Fruit fly (Drosophila melanogaster) whole organism, embryonic: Measurements from ENCODE around the gene CG7519.
A peak's percentile ranks its signal among the peaks of the same experiment; 100 is the strongest.

ENCODE experiments used
- Bdp1 ChIP-seq: fragments of 200-800 bp; sonication (Bioruptor generic); optimal IDR thresholded peaks from 3 replicates; lab custom pipeline; 2016; ENCODE audit warnings: missing biosample characterization, missing genetic modification characterization
- C15 ChIP-seq: fragments of 200-800 bp; sonication (Bioruptor generic); IDR thresholded peaks from 3 replicates; pipeline ENCODE4 v1.3.6; 2022; ENCODE audit warnings: missing biosample characterization, missing genetic modification characterization
- CG10431 ChIP-seq: fragments of 200-800 bp; sonication (Bioruptor generic); optimal IDR thresholded peaks from 3 replicates; lab custom pipeline; 2018; ENCODE audit warnings: missing biosample characterization, mild to moderate bottlenecking, missing genetic modification characterization
- CG10462 ChIP-seq: fragments of 200-800 bp; sonication (Bioruptor generic); optimal IDR thresholded peaks from 2 replicates; lab custom pipeline; 2016; ENCODE audit warnings: missing biosample characterization, missing genetic modification characterization
- CG14441 ChIP-seq: fragments of 200-800 bp; sonication (Bioruptor generic); IDR thresholded peaks from 2 replicates; pipeline ENCODE4 v1.3.6; 2022; ENCODE audit warnings: missing biosample characterization, missing genetic modification characterization
- CG14860 ChIP-seq: fragments of 200-800 bp; sonication (Bioruptor generic); IDR thresholded peaks from 3 replicates; pipeline ENCODE4 v1.3.6; 2022; ENCODE audit warnings: missing biosample characterization, missing genetic modification characterization; ENCODE audit not compliant: partially characterized antibody
- CG16863 ChIP-seq: fragments of 200-800 bp; sonication (Bioruptor generic); optimal IDR thresholded peaks from 3 replicates; lab custom pipeline; 2016; ENCODE audit warnings: missing biosample characterization, missing genetic modification characterization
- CG17385 ChIP-seq: fragments of 200-800 bp; sonication (Bioruptor generic); optimal IDR thresholded peaks from 3 replicates; lab custom pipeline; 2018; ENCODE audit warnings: missing biosample characterization, mild to moderate bottlenecking, missing genetic modification characterization
- CG2129 ChIP-seq: fragments of 200-800 bp; sonication (Bioruptor generic); IDR thresholded peaks from 2 replicates; pipeline ENCODE4 v1.3.6; 2022; ENCODE audit warnings: missing biosample characterization, missing genetic modification characterization; ENCODE audit not compliant: partially characterized antibody
- CG2712 ChIP-seq: fragments of 200-800 bp; optimal IDR thresholded peaks from 3 replicates; lab custom pipeline; 2019; ENCODE audit warnings: missing biosample characterization, mild to moderate bottlenecking, missing genetic modification characterization, moderate library complexity
- CG32532 ChIP-seq: fragments of 200-800 bp; sonication (Bioruptor generic); IDR thresholded peaks from 2 replicates; pipeline ENCODE4 v1.3.6; 2022; ENCODE audit warnings: missing biosample characterization, missing genetic modification characterization
- CG32767 ChIP-seq: fragments of 200-800 bp; sonication (Bioruptor generic); IDR thresholded peaks from 2 replicates; pipeline ENCODE4 v1.3.6; 2022; ENCODE audit warnings: missing biosample characterization, missing genetic modification characterization
- CG4282 ChIP-seq: fragments of 200-800 bp; sonication (Bioruptor generic); optimal IDR thresholded peaks from 2 replicates; lab custom pipeline; 2016; ENCODE audit warnings: missing biosample characterization, missing genetic modification characterization
- CG4820 ChIP-seq: fragments of 200-800 bp; sonication (Bioruptor generic); optimal IDR thresholded peaks from 3 replicates; lab custom pipeline; 2016; ENCODE audit warnings: missing biosample characterization, missing genetic modification characterization
- CG5953 ChIP-seq: fragments of 200-800 bp; sonication (Bioruptor generic); IDR thresholded peaks from 2 replicates; pipeline ENCODE4 v1.3.6; 2022; ENCODE audit warnings: missing biosample characterization, missing genetic modification characterization
- CG8089 ChIP-seq: fragments of 200-800 bp; sonication (Bioruptor generic); optimal IDR thresholded peaks from 3 replicates; lab custom pipeline; 2016; ENCODE audit warnings: missing biosample characterization, missing genetic modification characterization
- CG8290 ChIP-seq, 3 experiments: fragments of 200-800 bp; sonication (Bioruptor generic); optimal IDR thresholded peaks; 2 replicates each; lab custom pipeline; 2016 to 2019; ENCODE audit warnings: missing biosample characterization in 3 of 3, missing genetic modification characterization in 3 of 3, mild to moderate bottlenecking in 2 of 3, moderate library complexity in 1 of 3
- CG9215 ChIP-seq: fragments of 200-800 bp; sonication (Bioruptor generic); IDR thresholded peaks from 2 replicates; pipeline ENCODE4 v1.3.6; 2022; ENCODE audit warnings: missing biosample characterization, missing genetic modification characterization
- CkIIα-i1 ChIP-seq: fragments of 200-800 bp; sonication (Bioruptor generic); IDR thresholded peaks from 2 replicates; pipeline ENCODE4 v1.3.6; 2022; ENCODE audit warnings: missing biosample characterization, missing genetic modification characterization
- CoRest ChIP-seq: fragments of 200-800 bp; sonication (Bioruptor generic); optimal IDR thresholded peaks from 3 replicates; lab custom pipeline; 2018; ENCODE audit warnings: missing biosample characterization, mild to moderate bottlenecking, missing genetic modification characterization, moderate library complexity
- CrebB ChIP-seq: fragments of 200-800 bp; sonication (Bioruptor generic); optimal IDR thresholded peaks from 3 replicates; lab custom pipeline; 2018; ENCODE audit warnings: missing biosample characterization, mild to moderate bottlenecking, missing genetic modification characterization
- Dfd ChIP-seq, 2 experiments: fragments of >200 bp; optimal IDR thresholded peaks; 2 replicates each; lab custom pipeline; 2017; ENCODE audit warnings: missing biosample characterization in 2 of 2, missing genetic modification characterization in 2 of 2
- Dip3 ChIP-seq: fragments of 200-800 bp; sonication (Bioruptor generic); optimal IDR thresholded peaks from 3 replicates; lab custom pipeline; 2016; ENCODE audit warnings: missing biosample characterization, missing genetic modification characterization
- Doc2 ChIP-seq: fragments of 200-800 bp; sonication (Bioruptor generic); IDR thresholded peaks from 2 replicates; pipeline ENCODE4 v1.3.6; 2022; ENCODE audit warnings: missing biosample characterization, missing genetic modification characterization
- Doc3 ChIP-seq: fragments of 200-800 bp; sonication (Bioruptor generic); IDR thresholded peaks from 3 replicates; pipeline ENCODE4 v1.3.6; 2022; ENCODE audit warnings: missing biosample characterization, missing genetic modification characterization; ENCODE audit not compliant: partially characterized antibody
- Fer1 ChIP-seq: fragments of 200-800 bp; sonication (Bioruptor generic); optimal IDR thresholded peaks from 2 replicates; lab custom pipeline; 2017; ENCODE audit warnings: missing biosample characterization, mild to moderate bottlenecking, missing genetic modification characterization
- Kr ChIP-seq: fragments of 200-800 bp; sonication (Bioruptor generic); optimal IDR thresholded peaks from 2 replicates; lab custom pipeline; 2017; ENCODE audit warnings: missing biosample characterization, mild to moderate bottlenecking, missing genetic modification characterization
- Nf-YB ChIP-seq: fragments of 200-800 bp; sonication (Bioruptor generic); optimal IDR thresholded peaks from 3 replicates; lab custom pipeline; 2019; ENCODE audit warnings: missing biosample characterization, mild to moderate bottlenecking, missing genetic modification characterization, moderate library complexity
- Oaz ChIP-seq: fragments of 200-800 bp; sonication (Bioruptor generic); IDR thresholded peaks from 2 replicates; pipeline ENCODE4 v1.3.6; 2022; ENCODE audit warnings: missing biosample characterization, missing genetic modification characterization
- Pdp1 ChIP-seq, 2 experiments: fragments of 200-800 bp; sonication (Bioruptor generic); optimal IDR thresholded peaks; 3 replicates each; lab custom pipeline; 2016; ENCODE audit warnings: missing biosample characterization in 2 of 2, missing genetic modification characterization in 2 of 2, mild to moderate bottlenecking in 1 of 2, moderate library complexity in 1 of 2
- Rx ChIP-seq: fragments of 200-800 bp; sonication (Bioruptor generic); IDR thresholded peaks from 2 replicates; pipeline ENCODE4 v1.3.6; 2022; ENCODE audit warnings: missing biosample characterization, missing genetic modification characterization
- Vsx1 ChIP-seq: fragments of 200-800 bp; sonication (Bioruptor generic); optimal IDR thresholded peaks from 2 replicates; lab custom pipeline; 2017; ENCODE audit warnings: missing biosample characterization, mild to moderate bottlenecking, missing genetic modification characterization, missing genetic modification reagents
- YL-1 ChIP-seq: fragments of 200-800 bp; sonication (Bioruptor generic); optimal IDR thresholded peaks from 3 replicates; lab custom pipeline; 2017; ENCODE audit warnings: missing biosample characterization, mild to moderate bottlenecking, missing genetic modification characterization
- br ChIP-seq: fragments of >200 bp; optimal IDR thresholded peaks from 2 replicates; lab custom pipeline; 2017
- bsh ChIP-seq, 2 experiments: fragments of 200-800 bp; sonication (Bioruptor generic); optimal IDR thresholded peaks; 2 replicates each; lab custom pipeline; 2017 to 2018; ENCODE audit warnings: mild to moderate bottlenecking in 2 of 2, missing biosample characterization in 2 of 2, missing genetic modification characterization in 2 of 2, moderate library complexity in 1 of 2
- chif ChIP-seq, 2 experiments: fragments of 200-800 bp; sonication (Bioruptor generic); optimal IDR thresholded peaks; 3 replicates each; lab custom pipeline; 2016; ENCODE audit warnings: missing biosample characterization in 2 of 2, missing genetic modification characterization in 2 of 2
- dati ChIP-seq: fragments of 200-800 bp; sonication (Bioruptor generic); IDR thresholded peaks from 2 replicates; pipeline ENCODE4 v1.3.6; 2022; ENCODE audit warnings: missing biosample characterization, missing genetic modification characterization
- ems ChIP-seq: fragments of 200-800 bp; sonication (Bioruptor generic); optimal IDR thresholded peaks from 3 replicates; lab custom pipeline; 2016; ENCODE audit warnings: missing biosample characterization, missing genetic modification characterization
- exex ChIP-seq: fragments of 200-800 bp; sonication (Bioruptor generic); optimal IDR thresholded peaks from 4 replicates; lab custom pipeline; 2018; ENCODE audit warnings: missing biosample characterization, mild to moderate bottlenecking, missing genetic modification characterization, moderate library complexity
- fd96Cb ChIP-seq: fragments of 200-800 bp; sonication (Bioruptor generic); optimal IDR thresholded peaks from 2 replicates; lab custom pipeline; 2018; ENCODE audit warnings: missing biosample characterization, mild to moderate bottlenecking, missing genetic modification characterization, moderate library complexity
- gfzf ChIP-seq: fragments of 200-800 bp; sonication (Bioruptor generic); optimal IDR thresholded peaks from 2 replicates; lab custom pipeline; 2016; ENCODE audit warnings: missing biosample characterization, mild to moderate bottlenecking, missing genetic modification characterization, moderate library complexity
- lbe ChIP-seq: fragments of 200-800 bp; sonication (Bioruptor generic); optimal IDR thresholded peaks from 2 replicates; lab custom pipeline; 2016; ENCODE audit warnings: missing biosample characterization, mild to moderate bottlenecking, missing genetic modification characterization
- lov ChIP-seq, 2 experiments: fragments of 200-800 bp in 1 of 2; fragments of >200 bp in 1 of 2; sonication (Bioruptor generic) in 1 of 2; IDR thresholded peaks in 1 of 2; optimal IDR thresholded peaks in 1 of 2; 2 replicates in 1 of 2; 3 replicates in 1 of 2; pipeline versions ENCODE4 v1.3.6 to Lab custom; 2017 to 2022; ENCODE audit warnings: missing biosample characterization in 1 of 2, missing genetic modification characterization in 1 of 2
- pfk ChIP-seq: fragments of 200-800 bp; sonication (Bioruptor generic); optimal IDR thresholded peaks from 2 replicates; lab custom pipeline; 2018; ENCODE audit warnings: missing biosample characterization, mild to moderate bottlenecking, missing genetic modification characterization, moderate library complexity
- psq ChIP-seq: fragments of 200-800 bp; sonication (Bioruptor generic); optimal IDR thresholded peaks from 2 replicates; lab custom pipeline; 2017; ENCODE audit warnings: missing biosample characterization, missing genetic modification characterization
- seq ChIP-seq: fragments of 200-800 bp; sonication (Bioruptor generic); IDR thresholded peaks from 2 replicates; pipeline ENCODE4 v1.3.6; 2022; ENCODE audit warnings: missing biosample characterization, missing genetic modification characterization
- sima ChIP-seq: fragments of 200-800 bp; sonication (Bioruptor generic); optimal IDR thresholded peaks from 2 replicates; lab custom pipeline; 2016; ENCODE audit warnings: missing biosample characterization, missing genetic modification characterization
- sob ChIP-seq: fragments of 200-800 bp; sonication (Bioruptor generic); IDR thresholded peaks from 2 replicates; pipeline ENCODE4 v1.3.6; 2022; ENCODE audit warnings: missing biosample characterization, missing genetic modification characterization
- sqz ChIP-seq: fragments of 200-800 bp; sonication (Bioruptor generic); optimal IDR thresholded peaks from 3 replicates; lab custom pipeline; 2018; ENCODE audit warnings: missing biosample characterization, mild to moderate bottlenecking, missing genetic modification characterization
- unc-4 ChIP-seq: fragments of 200-800 bp; sonication (Bioruptor generic); IDR thresholded peaks from 2 replicates; pipeline ENCODE4 v1.3.6; 2022; ENCODE audit warnings: missing biosample characterization, missing genetic modification characterization; ENCODE audit not compliant: partially characterized antibody
- zfh2 ChIP-seq: fragments of 200-800 bp; sonication (Bioruptor generic); optimal IDR thresholded peaks from 2 replicates; lab custom pipeline; 2016; ENCODE audit warnings: missing biosample characterization, missing genetic modification characterization

The CG7519 gene

dm6 chr3L:21501928-21502327 lies 9.0 kb downstream of the CG7519 start (continued):
- peak in 1 of 2 experiments; percentile 18 for TF ChIP-seq Pdp1 (GFP tag; optimal IDR thresholded peaks at IDR 0.05; lab: Kevin White, UChicago)
- peak; percentile 14 for TF ChIP-seq zfh2 (GFP tag; lab: Kevin White, UChicago)
- TF ChIP-seq unc-4 (GFP tag; lab: Robert Waterston, UW): no peak
- peak; percentile 2 for TF ChIP-seq Fer1
- TF ChIP-seq CG14441: peak; percentile 26; the same call in 1 of the 2 replicates
- no peak for TF ChIP-seq CG17385
- TF ChIP-seq CkIIα-i1 (GFP tag; lab: Robert Waterston, UW): no peak
- no peak for TF ChIP-seq CrebB (tag; lab: Kevin White, UChicago)
- no peak for TF ChIP-seq psq (GFP tag; lab: Kevin White, UChicago)
- peak; percentile 51 for TF ChIP-seq exex (tag; lab: Kevin White, UChicago)
- no peak for TF ChIP-seq Nf-YB
- no peak for TF ChIP-seq CG2712 (tag; lab: Kevin White, UChicago)
- no peak for TF ChIP-seq CG4820 (GFP tag; lab: Kevin White, UChicago)
- no peak for TF ChIP-seq C15 (GFP tag; lab: Robert Waterston, UW)
- no peak for TF ChIP-seq gfzf (GFP tag; lab: Kevin White, UChicago)
- TF ChIP-seq sob (GFP tag; lab: Robert Waterston, UW): peak; percentile 9; the same call in 1 of the 2 replicates
- TF ChIP-seq CG16863 (GFP tag; lab: Kevin White, UChicago): no peak
- no peak for TF ChIP-seq CG8089 (GFP tag; lab: Kevin White, UChicago)
- no peak for TF ChIP-seq Oaz (GFP tag; lab: Robert Waterston, UW)
- no peak for TF ChIP-seq dati (GFP tag; lab: Robert Waterston, UW)
- no peak for TF ChIP-seq Kr (GFP tag; lab: Kevin White, UChicago)
- no peak for TF ChIP-seq CG32767 (GFP tag; lab: Robert Waterston, UW)
- no peak for TF ChIP-seq seq
- TF ChIP-seq CoRest: no peak
- TF ChIP-seq CG32532 (GFP tag; lab: Robert Waterston, UW): peak; percentile 50; the same call in 1 of the 2 replicates
- TF ChIP-seq lbe (GFP tag; lab: Kevin White, UChicago): no peak
- TF ChIP-seq sqz (GFP tag; lab: Kevin White, UChicago): no peak
- no peak for TF ChIP-seq Doc3 (GFP tag; lab: Robert Waterston, UW)
- no peak for TF ChIP-seq sima (GFP tag; lab: Kevin White, UChicago)
- TF ChIP-seq CG10462 (GFP tag; lab: Kevin White, UChicago): no peak
- no peak for TF ChIP-seq pfk
- TF ChIP-seq lov (optimal IDR thresholded peaks at IDR 0.05; lab: Kevin White, UChicago): no peak
- no peak for TF ChIP-seq lov (GFP tag; IDR thresholded peaks at IDR 0.05; lab: Robert Waterston, UW)
- no peak for TF ChIP-seq chif (GFP tag; optimal IDR thresholded peaks at IDR 0.05; lab: Kevin White, UChicago)
- no peak for TF ChIP-seq CG5953
- no peak for TF ChIP-seq bsh (GFP tag; optimal IDR thresholded peaks at IDR 0.05; lab: Kevin White, UChicago)
- TF ChIP-seq Bdp1: no peak
- TF ChIP-seq Dfd (GFP tag; optimal IDR thresholded peaks at IDR 0.05; lab: Kevin White, UChicago): no peak
- no peak for TF ChIP-seq Vsx1
- no peak for TF ChIP-seq ems (GFP tag; lab: Kevin White, UChicago)
- TF ChIP-seq Doc2 (GFP tag; lab: Robert Waterston, UW): no peak
- TF ChIP-seq CG8290 (GFP tag; optimal IDR thresholded peaks at IDR 0.05; lab: Kevin White, UChicago): no peak
- TF ChIP-seq CG8290 (tag; optimal IDR thresholded peaks at IDR 0.05; lab: Kevin White, UChicago): peak in 1 of 2 experiments; percentile 11
- no peak for TF ChIP-seq CG14860 (GFP tag; lab: Robert Waterston, UW)
- no peak for TF ChIP-seq CG4282 (GFP tag; lab: Kevin White, UChicago)
- TF ChIP-seq br (lab: Kevin White, UChicago): no peak
- TF ChIP-seq fd96Cb (tag; lab: Kevin White, UChicago): no peak
- TF ChIP-seq YL-1 (GFP tag; lab: Kevin White, UChicago): no peak
- no peak for TF ChIP-seq Dip3
- TF ChIP-seq Rx (GFP tag; lab: Robert Waterston, UW): no peak
- no peak for TF ChIP-seq CG2129 (GFP tag; lab: Robert Waterston, UW)
- TF ChIP-seq CG10431: no peak
- TF ChIP-seq CG9215 (GFP tag; lab: Robert Waterston, UW): no peak
